Worm (Caenorhabditis elegans): Measurements from ENCODE around the gene btb-14.

btb-14 gene

DNA sequence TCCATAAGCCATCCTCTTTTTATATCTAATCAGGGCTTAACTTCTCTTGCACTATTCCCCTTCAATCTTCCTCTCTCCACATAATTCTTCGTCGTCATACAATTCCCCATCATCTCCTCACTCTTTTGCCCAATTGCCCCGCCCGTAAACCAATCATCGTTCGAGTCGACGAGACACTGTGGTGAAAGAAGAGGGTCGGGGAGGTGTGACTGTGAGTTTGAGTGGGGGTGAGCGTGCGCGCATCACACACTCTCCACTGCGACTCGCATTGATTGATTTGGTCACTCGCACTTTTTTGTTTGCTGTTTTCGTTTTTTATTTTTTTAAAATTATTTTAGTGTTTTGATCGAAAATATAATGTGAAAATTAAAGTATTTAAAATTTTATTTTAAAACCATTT is 44.1 kb upstream of the btb-14 start (continued):
- peak; percentile 30; the same call in 1 of the 2 replicates for TF ChIP-seq lin-38 (GFP tag; IDR thresholded peaks at IDR 0.05)
- no peak for TF ChIP-seq F49E8.2 (tag; optimal IDR thresholded peaks at IDR 0.05; ENCODE audit: borderline replicate concordance)
- TF ChIP-seq nhr-25 (tag; optimal IDR thresholded peaks at IDR 0.05; ENCODE audit: borderline replicate concordance, insufficient read depth) = peak; percentile 27

DNA sequence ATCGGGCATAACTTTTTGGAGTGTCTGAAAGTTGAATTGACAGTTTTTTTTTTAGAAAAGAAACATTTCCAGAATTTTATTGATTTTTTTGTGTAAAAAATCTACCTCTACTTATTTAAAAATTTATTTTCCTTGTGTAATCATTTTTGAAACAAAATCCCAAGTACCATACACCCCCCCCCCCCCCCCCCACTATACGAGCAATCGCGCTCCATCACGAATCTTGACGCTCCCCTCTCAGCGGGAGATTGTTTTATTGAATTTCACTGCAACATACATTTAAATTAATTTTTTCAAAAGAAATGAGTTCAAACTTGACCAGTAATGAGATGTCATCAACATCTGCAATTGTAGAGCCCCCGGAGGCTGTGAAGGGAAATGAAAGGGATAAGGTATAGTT is 43.6 kb upstream of the btb-14 start, which contains the start of gene sop-2:
sop-2 (plus strand) TSS at position 301 of the 400 bp plus-strand sequence.
- TF ChIP-seq F44E2.7 (GFP tag; IDR thresholded peaks at IDR 0.05) (no peak), lim-7 (GFP tag; IDR thresholded peaks at IDR 0.05) (no peak), mdt-29 (GFP tag; IDR thresholded peaks at IDR 0.05) (no peak), dmd-6 (GFP tag; IDR thresholded peaks at IDR 0.05) (no peak), F26F4.8 (GFP tag; conservative IDR thresholded peaks at IDR 0.05) (no peak), lin-39 (tag; optimal IDR thresholded peaks at IDR 0.05) (no peak), aly-2 (tag; optimal IDR thresholded peaks at IDR 0.05) (no peak)

DNA sequence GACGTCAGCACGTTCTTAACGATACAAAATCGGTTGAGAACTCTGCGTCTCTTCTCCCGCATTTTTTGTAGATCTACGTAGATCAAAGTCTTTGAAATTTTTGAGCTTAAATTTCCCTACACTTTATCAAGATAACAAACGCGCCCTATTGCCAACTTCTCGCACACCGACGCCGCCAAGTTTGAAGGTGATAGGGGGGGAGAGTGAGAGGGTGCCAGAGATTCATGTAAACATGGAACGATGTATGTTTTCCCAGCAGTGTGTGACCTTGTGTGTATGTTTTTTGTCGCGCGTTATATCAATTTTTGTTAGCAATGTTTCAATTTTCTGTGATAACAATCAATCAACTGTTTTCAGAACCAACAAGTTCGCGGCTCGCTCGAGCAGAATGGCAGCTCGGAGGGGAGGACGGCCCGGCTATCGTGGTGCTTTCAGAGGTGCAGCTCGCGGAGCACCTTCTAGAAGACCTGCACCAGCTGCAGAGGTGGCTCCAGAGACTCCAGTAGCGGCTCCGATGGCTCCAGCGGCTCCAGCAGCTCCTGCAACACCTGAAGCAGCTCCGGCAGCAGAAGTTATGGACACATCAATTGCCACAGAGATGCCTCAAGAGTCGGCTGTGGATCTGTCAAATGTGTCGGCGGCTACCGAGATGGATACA is 41.6 kb upstream of the btb-14 start:
- TF ChIP-seq fos-1 (tag; optimal IDR thresholded peaks at IDR 0.05) = no peak
- no peak for TF ChIP-seq zfp-2 (tag; optimal IDR thresholded peaks at IDR 0.05)
- no peak for TF ChIP-seq snpc-1.2 (GFP tag; IDR thresholded peaks at IDR 0.05)
- no peak for TF ChIP-seq hlh-11 (tag; optimal IDR thresholded peaks at IDR 0.05)
- no peak for TF ChIP-seq cey-2 (tag; optimal IDR thresholded peaks at IDR 0.05; ENCODE audit: borderline replicate concordance, insufficient read depth)
- no peak for TF ChIP-seq skn-1 (tag; optimal IDR thresholded peaks at IDR 0.05)
- no peak for TF ChIP-seq lin-1 (GFP tag; IDR thresholded peaks at IDR 0.05)
- no peak for TF ChIP-seq unc-39 (tag; optimal IDR thresholded peaks at IDR 0.05)
- TF ChIP-seq ZK337.2 (GFP tag; IDR thresholded peaks at IDR 0.05) = no peak
- TF ChIP-seq F49E8.2 (tag; optimal IDR thresholded peaks at IDR 0.05; ENCODE audit: borderline replicate concordance) = no peak
- no peak for TF ChIP-seq lsy-2 (tag; optimal IDR thresholded peaks at IDR 0.05)
- no peak for TF ChIP-seq tag-97 (GFP tag; IDR thresholded peaks at IDR 0.05)
- TF ChIP-seq nhr-102 (tag; optimal IDR thresholded peaks at IDR 0.05) = no peak
- no peak for TF ChIP-seq fkh-10 (GFP tag; optimal IDR thresholded peaks at IDR 0.05)
- TF ChIP-seq egl-27 (tag; optimal IDR thresholded peaks at IDR 0.05) = no peak
- TF ChIP-seq snpc-4 (tag; optimal IDR thresholded peaks at IDR 0.05) = no peak
- no peak for TF ChIP-seq ztf-11 (tag; optimal IDR thresholded peaks at IDR 0.05)
- TF ChIP-seq lin-29 (GFP tag; IDR thresholded peaks at IDR 0.05) = no peak
- TF ChIP-seq jun-1 (tag; optimal IDR thresholded peaks at IDR 0.05) = no peak
- no peak for TF ChIP-seq aly-2 (tag; optimal IDR thresholded peaks at IDR 0.05)
- TF ChIP-seq nhr-28 (tag; optimal IDR thresholded peaks at IDR 0.05) = peak; percentile 11
- TF ChIP-seq arid-1 (GFP tag; conservative IDR thresholded peaks at IDR 0.05) = no peak
- no peak for TF ChIP-seq hmg-1.1 (GFP tag; IDR thresholded peaks at IDR 0.05)
- TF ChIP-seq Y48G9A.11 (GFP tag; IDR thresholded peaks at IDR 0.05) = no peak
- TF ChIP-seq Y5F2A.4 (GFP tag; optimal IDR thresholded peaks at IDR 0.05) = no peak
- TF ChIP-seq spr-3 (GFP tag; optimal IDR thresholded peaks at IDR 0.05) = no peak
- TF ChIP-seq dmd-8 (GFP tag; IDR thresholded peaks at IDR 0.05) = no peak
- no peak for TF ChIP-seq Y75B8A.6 (GFP tag; IDR thresholded peaks at IDR 0.05)
- TF ChIP-seq F44E2.7 (GFP tag; IDR thresholded peaks at IDR 0.05) = no peak
- no peak for TF ChIP-seq sdz-12 (GFP tag; optimal IDR thresholded peaks at IDR 0.05)
- no peak for TF ChIP-seq daf-16 (GFP tag; optimal IDR thresholded peaks at IDR 0.05)
- peak; percentile 69 for TF ChIP-seq daf-16 (tag; optimal IDR thresholded peaks at IDR 0.05)
- no peak for TF ChIP-seq zip-2 (tag; optimal IDR thresholded peaks at IDR 0.05)
- no peak for TF ChIP-seq Y105C5A.15 (GFP tag; IDR thresholded peaks at IDR 0.05)
- TF ChIP-seq daf-8 (GFP tag; IDR thresholded peaks at IDR 0.05) = no peak
- TF ChIP-seq nhr-76 (tag; optimal IDR thresholded peaks at IDR 0.05) = no peak
- no peak for TF ChIP-seq F37D6.2 (tag; optimal IDR thresholded peaks at IDR 0.05)
- TF ChIP-seq egl-43 (GFP tag; IDR thresholded peaks at IDR 0.05) = peak; percentile 54; the same call in 1 of the 2 replicates
- TF ChIP-seq hif-1 (tag; optimal IDR thresholded peaks at IDR 0.05) = no peak
- TF ChIP-seq madf-5 (GFP tag; IDR thresholded peaks at IDR 0.05) = no peak

Data from whole organism, L4 larva.